Fruit fly (Drosophila melanogaster) whole organism, wandering third instar larva: ENCODE results near the gene Nplp3.

ENCODE experiments used
- Abd-B ChIP-seq: fragments of >200 bp; optimal IDR thresholded peaks from 2 replicates; lab custom pipeline; 2017; ENCODE audit warnings: missing biosample characterization, missing genetic modification characterization
- Myc ChIP-seq: fragments of >200 bp; optimal IDR thresholded peaks from 2 replicates; lab custom pipeline; 2017
- N ChIP-seq: fragments of >200 bp; optimal IDR thresholded peaks from 2 replicates; lab custom pipeline; 2018; ENCODE audit warnings: missing biosample characterization, missing external identifiers, missing genetic modification characterization
- Vsx2 ChIP-seq: fragments of 200-300, 225-300 bp; sonication (Bioruptor generic); optimal IDR thresholded peaks from 2 replicates; lab custom pipeline; 2018; ENCODE audit warnings: missing biosample characterization, missing genetic modification characterization; ENCODE audit not compliant: partially characterized antibody
- h ChIP-seq: fragments of 200-800 bp; sonication (Bioruptor generic); optimal IDR thresholded peaks from 3 replicates; lab custom pipeline; 2016; ENCODE audit warnings: missing biosample characterization, mild to moderate bottlenecking, missing genetic modification characterization
- lola ChIP-seq: fragments of >200 bp; optimal IDR thresholded peaks from 2 replicates; lab custom pipeline; 2017; ENCODE audit warnings: missing biosample characterization, missing genetic modification characterization
- pan ChIP-seq: fragments of >200 bp; optimal IDR thresholded peaks from 2 replicates; lab custom pipeline; 2017
- psq ChIP-seq: fragments of 200-800 bp; sonication (Bioruptor generic); optimal IDR thresholded peaks from 3 replicates; lab custom pipeline; 2017; ENCODE audit warnings: missing biosample characterization, mild to moderate bottlenecking, missing genetic modification characterization, moderate library complexity
- sv ChIP-seq: fragments of 200-800 bp; sonication (Bioruptor generic); optimal IDR thresholded peaks from 3 replicates; lab custom pipeline; 2016; ENCODE audit warnings: missing biosample characterization, missing genetic modification characterization
- usp ChIP-seq: fragments of >200 bp; optimal IDR thresholded peaks from 2 replicates; lab custom pipeline; 2017; ENCODE audit warnings: missing biosample characterization, missing genetic modification characterization

DNA sequence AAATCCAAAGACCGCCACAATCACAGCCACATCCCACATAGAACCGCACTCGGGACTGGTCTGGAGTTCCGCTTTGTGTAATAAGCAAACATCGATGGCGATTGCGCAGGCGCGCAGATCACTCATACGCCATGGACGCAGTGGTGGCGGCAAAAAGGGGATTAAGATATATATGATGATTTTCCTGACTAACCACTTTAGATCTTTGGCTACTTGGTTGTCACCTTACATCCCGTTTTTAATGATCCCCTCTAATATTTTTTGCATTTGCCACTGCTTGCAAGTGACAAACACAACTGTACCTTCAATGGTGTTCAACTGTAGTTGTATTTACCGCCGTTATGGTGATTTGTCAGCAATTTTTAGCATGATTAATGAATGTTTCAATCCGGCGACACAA is 7.9 kb upstream of the Nplp3 start:
- TF ChIP-seq Myc (no peak), sv (GFP tag; lab: Kevin White, UChicago) (no peak), Abd-B (no peak), psq (no peak), Vsx2 (GFP tag; lab: Kevin White, UChicago) (no peak), pan (lab: Kevin White, UChicago) (no peak), lola (GFP tag; lab: Kevin White, UChicago) (no peak), h (GFP tag; lab: Kevin White, UChicago) (no peak), usp (GFP tag; lab: Kevin White, UChicago) (no peak), N (no peak)
